Worm (Caenorhabditis elegans) whole organism, L4/young adult: Measurements from ENCODE around the gene ccdc-149.

Experiments used
- W03F9.2 ChIP-seq: fragments of 150-350 bp; optimal IDR thresholded peaks from 2 replicates; lab custom pipeline; 2014; ENCODE audit warnings: missing biosample characterization, missing genetic modification characterization
- dao-5 ChIP-seq: sonication (generic microtip); optimal IDR thresholded peaks from 2 replicates; lab custom pipeline; 2016; ENCODE audit warnings: missing genotype, missing genetic modification characterization, moderate library complexity, missing compliant biosample characterization
- him-1 ChIP-seq: sonication (generic microtip); optimal IDR thresholded peaks from 2 replicates; lab custom pipeline; 2016; ENCODE audit warnings: missing genotype, missing genetic modification reagents, missing genetic modification characterization, missing compliant biosample characterization

The ccdc-149 gene

ce11 chrX:11501967-11502366, 9.3 kb downstream of the ccdc-149 start, which contains the start of gene F29G6.1:
Gene F29G6.1, plus strand, starts transcription at chrX:11502267.
- no peak for TF ChIP-seq dao-5
- TF ChIP-seq W03F9.2: no peak
- TF ChIP-seq him-1 (tag; lab: Kevin White, UChicago): no peak

- no peak for TF ChIP-seq W03F9.2
- TF ChIP-seq him-1 (tag; lab: Kevin White, UChicago): no peak
- TF ChIP-seq dao-5: no peak
Observed at ce11 chrX:11500589-11500988, 10.7 kb downstream of the ccdc-149 start.

ce11 chrX:11499738-11500137, 11.5 kb downstream of the ccdc-149 start, which contains the start of gene T25C12.3:
Gene T25C12.3, minus strand, starts transcription at chrX:11499999.
- TF ChIP-seq him-1 (tag; lab: Kevin White, UChicago): no peak
- no peak for TF ChIP-seq dao-5
- TF ChIP-seq W03F9.2: no peak

- TF ChIP-seq dao-5 (no peak), W03F9.2 (no peak), him-1 (tag; lab: Kevin White, UChicago) (no peak)
Observed at ce11 chrX:11498871-11499270, 12.4 kb downstream of the ccdc-149 start.

- no peak for TF ChIP-seq him-1 (tag; lab: Kevin White, UChicago)
- no peak for TF ChIP-seq dao-5
- no peak for TF ChIP-seq W03F9.2
Observed at ce11 chrX:11491835-11492234, 19.4 kb downstream of the ccdc-149 start.

ce11 chrX:11489830-11490229, 21.4 kb downstream of the ccdc-149 start, which contains the start of gene spp-21:
Gene spp-21, plus strand, starts transcription at chrX:11490130.
- TF ChIP-seq him-1 (tag; lab: Kevin White, UChicago): no peak
- no peak for TF ChIP-seq W03F9.2
- TF ChIP-seq dao-5: no peak

- TF ChIP-seq dao-5 (no peak), W03F9.2 (no peak), him-1 (tag; lab: Kevin White, UChicago) (no peak)
Observed at ce11 chrX:11487484-11487883, 23.8 kb downstream of the ccdc-149 start, which contains the start of gene spp-9. Gene spp-9, plus strand, starts transcription at chrX:11487784.

- TF ChIP-seq him-1 (tag; lab: Kevin White, UChicago) (no peak), W03F9.2 (no peak), dao-5 (no peak)
Observed at ce11 chrX:11484027-11484426, 27.2 kb downstream of the ccdc-149 start.

- TF ChIP-seq dao-5 (no peak), W03F9.2 (no peak), him-1 (tag; lab: Kevin White, UChicago) (no peak)
Observed at ce11 chrX:11482637-11483036, 28.6 kb downstream of the ccdc-149 start.

ce11 chrX:11482134-11482533, 29.1 kb downstream of the ccdc-149 start:
- TF ChIP-seq him-1 (tag; lab: Kevin White, UChicago) (no peak), dao-5 (no peak), W03F9.2 (no peak)

ce11 chrX:11481825-11482093, 29.5 kb downstream of the ccdc-149 start:
- no peak for TF ChIP-seq him-1 (tag; lab: Kevin White, UChicago)
- TF ChIP-seq W03F9.2: no peak
- TF ChIP-seq dao-5: no peak

ce11 chrX:11480990-11481824, 30.0 kb downstream of the ccdc-149 start:
- TF ChIP-seq W03F9.2: no peak

- TF ChIP-seq dao-5 (no peak), him-1 (tag; lab: Kevin White, UChicago) (peak; percentile 52)
Observed at ce11 chrX:11480032-11480431, 31.2 kb downstream of the ccdc-149 start.

- no peak for TF ChIP-seq W03F9.2
- TF ChIP-seq dao-5: no peak
- no peak for TF ChIP-seq him-1 (tag; lab: Kevin White, UChicago)
Observed at ce11 chrX:11479321-11479863, 31.9 kb downstream of the ccdc-149 start.

- TF ChIP-seq dao-5 (no peak), W03F9.2 (no peak), him-1 (tag; lab: Kevin White, UChicago) (no peak)
Observed at ce11 chrX:11478758-11479157, 32.5 kb downstream of the ccdc-149 start.

ce11 chrX:11477748-11478147, 33.5 kb downstream of the ccdc-149 start:
- TF ChIP-seq W03F9.2: no peak
- no peak for TF ChIP-seq him-1 (tag; lab: Kevin White, UChicago)
- no peak for TF ChIP-seq dao-5
